Worm (Caenorhabditis elegans) whole organism, L4 larva: Measurements from ENCODE around the gene kin-34.

Experiments
- D1046.2 ChIP-seq: fragments of 200-800 bp; sonication (Bioruptor generic); IDR thresholded peaks from 2 replicates; pipeline ENCODE4 v1.3.6; 2022; ENCODE audit warnings: missing genetic modification characterization, missing compliant biosample characterization
- ama-1 ChIP-seq: fragments of 150-350 bp; optimal IDR thresholded peaks from 2 replicates; lab custom pipeline; 2014; ENCODE audit warnings: inconsistent platforms, mixed read lengths
- ceh-28 ChIP-seq: fragments of 150-350 bp; optimal IDR thresholded peaks from 2 replicates; lab custom pipeline; 2014; ENCODE audit warnings: missing biosample characterization, missing genetic modification reagents, missing genetic modification characterization
- ces-1 ChIP-seq: fragments of 150-350 bp; sonication (generic microtip); optimal IDR thresholded peaks from 4 replicates; lab custom pipeline; 2014; ENCODE audit warnings: missing biosample characterization, missing genetic modification reagents, missing genetic modification characterization
- lin-13 ChIP-seq: fragments of 150-350 bp; optimal IDR thresholded peaks from 2 replicates; lab custom pipeline; 2014; ENCODE audit warnings: missing biosample characterization, missing genetic modification reagents, missing genetic modification characterization
- lin-39 ChIP-seq: fragments of 150-350 bp; optimal IDR thresholded peaks from 2 replicates; lab custom pipeline; 2014; ENCODE audit warnings: missing biosample characterization, missing genetic modification reagents, missing genetic modification characterization
- mep-1 ChIP-seq: fragments of 150-350 bp; sonication (generic microtip); optimal IDR thresholded peaks from 3 replicates; lab custom pipeline; 2014; ENCODE audit warnings: missing biosample characterization, missing genetic modification characterization
- nhr-11 ChIP-seq: fragments of 150-350 bp; optimal IDR thresholded peaks from 2 replicates; lab custom pipeline; 2014; ENCODE audit warnings: missing biosample characterization, missing genetic modification characterization
- nhr-237 ChIP-seq: sonication (generic microtip); optimal IDR thresholded peaks from 2 replicates; lab custom pipeline; 2017; ENCODE audit warnings: missing biosample characterization, missing genetic modification characterization
- nhr-77 ChIP-seq: fragments of 150-350 bp; optimal IDR thresholded peaks from 2 replicates; lab custom pipeline; 2014; ENCODE audit warnings: missing biosample characterization, missing genetic modification characterization
- php-3 ChIP-seq: fragments of 200-800 bp; sonication (Bioruptor generic); IDR thresholded peaks from 2 replicates; pipeline ENCODE4 v1.3.6; 2022; ENCODE audit warnings: missing genetic modification reagents, missing genetic modification characterization, missing compliant biosample characterization
- unc-39 ChIP-seq: sonication (generic microtip); optimal IDR thresholded peaks from 2 replicates; lab custom pipeline; 2017; ENCODE audit warnings: missing biosample characterization, missing genetic modification characterization
- zag-1 ChIP-seq: fragments of 150-350 bp; optimal IDR thresholded peaks from 2 replicates; lab custom pipeline; 2014; ENCODE audit warnings: missing biosample characterization, missing genetic modification characterization
- ztf-7 ChIP-seq: fragments of 150-350 bp; optimal IDR thresholded peaks from 2 replicates; lab custom pipeline; 2014; ENCODE audit warnings: missing biosample characterization, missing genetic modification characterization

DNA sequence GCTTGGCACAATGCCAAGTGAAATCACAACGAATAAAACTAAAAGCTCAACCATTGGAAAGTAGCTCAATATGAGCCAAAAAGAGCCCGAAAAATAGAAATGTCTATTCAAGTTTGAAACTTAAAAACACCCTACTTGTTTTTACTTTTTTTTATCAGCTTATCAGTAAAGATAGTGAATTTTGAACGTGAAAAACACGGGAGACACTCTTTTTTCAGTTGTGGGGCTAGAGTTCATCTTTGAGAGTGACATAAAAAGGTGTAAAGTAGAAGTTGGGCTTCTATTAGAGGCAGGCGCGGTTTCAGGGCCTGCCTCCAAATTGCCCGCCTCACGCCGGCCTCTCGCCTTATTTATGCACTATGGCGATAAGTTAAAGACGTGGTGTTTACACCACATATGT is 5.7 kb upstream of the kin-34 start, which contains the start of gene oac-39:
- TF ChIP-seq ces-1 (GFP tag; lab: Kevin White, UChicago) = no peak
- TF ChIP-seq zag-1 (tag; lab: Kevin White, UChicago) = no peak
- TF ChIP-seq php-3 (GFP tag; lab: Robert Waterston, UW) = no peak
- TF ChIP-seq nhr-77 (tag; lab: Kevin White, UChicago) = no peak
- TF ChIP-seq nhr-237 = no peak
- no peak for TF ChIP-seq lin-39 (tag; lab: Kevin White, UChicago)
- TF ChIP-seq unc-39 = no peak
- TF ChIP-seq lin-13 (GFP tag; lab: Kevin White, UChicago) = no peak
- no peak for TF ChIP-seq D1046.2 (GFP tag; lab: Robert Waterston, UW)
- TF ChIP-seq ztf-7 (tag; lab: Kevin White, UChicago) = no peak
- no peak for TF ChIP-seq mep-1 (tag; lab: Kevin White, UChicago)
- TF ChIP-seq ama-1 (lab: Kevin White, UChicago) = no peak
- TF ChIP-seq ceh-28 (tag; lab: Kevin White, UChicago) = no peak
- no peak for TF ChIP-seq nhr-11 (tag; lab: Kevin White, UChicago)
